Worm (Caenorhabditis elegans) whole organism, midembryonic: ENCODE data around the gene T22G5.1.

ENCODE experiments used
- cog-1 ChIP-seq: sonication (generic microtip); optimal IDR thresholded peaks from 2 replicates; lab custom pipeline; 2016; ENCODE audit warnings: missing genetic modification characterization, missing compliant biosample characterization
- ref-1 ChIP-seq: fragments of 200-800 bp; sonication (Bioruptor generic); conservative IDR thresholded peaks from 2 replicates; pipeline ENCODE4 v1.3.6; 2022; ENCODE audit warnings: missing genetic modification reagents, missing genetic modification characterization, missing compliant biosample characterization

ce11 chrV:13866353-13866752 lies 10.3 kb upstream of the T22G5.1 start, which contains the start of gene nhr-175:
- no peak for TF ChIP-seq cog-1 (tag; lab: Kevin White, UChicago)
- no peak for TF ChIP-seq ref-1 (GFP tag; lab: Robert Waterston, UW)
